Worm (Caenorhabditis elegans) whole organism, mixed stage, embryonic: ENCODE measurements around the gene srz-70.
A peak's percentile ranks its signal among the peaks of the same experiment; 100 is the strongest.

Experiments
- M03D4.4 ChIP-seq: sonication (generic microtip); optimal IDR thresholded peaks from 2 replicates; lab custom pipeline; 2017; ENCODE audit warnings: mild to moderate bottlenecking, missing genetic modification characterization, missing compliant biosample characterization
- bed-3 ChIP-seq: fragments of 200-800 bp; sonication (Bioruptor generic); optimal IDR thresholded peaks from 3 replicates; lab custom pipeline; 2018; ENCODE audit warnings: mild to moderate bottlenecking, missing genetic modification characterization, moderate library complexity, missing compliant biosample characterization
- blmp-1 ChIP-seq: fragments of 150-350 bp; optimal IDR thresholded peaks from 2 replicates; lab custom pipeline; 2014; ENCODE audit warnings: missing biosample characterization, missing genetic modification characterization
- ceh-39 ChIP-seq: fragments of 150-350 bp; optimal IDR thresholded peaks from 2 replicates; lab custom pipeline; 2014; ENCODE audit warnings: missing biosample characterization, missing genetic modification characterization
- ceh-43 ChIP-seq: fragments of 200-800 bp; sonication (Bioruptor generic); optimal IDR thresholded peaks from 2 replicates; lab custom pipeline; 2018; ENCODE audit warnings: mild to moderate bottlenecking, missing genetic modification characterization, moderate library complexity, missing compliant biosample characterization
- ceh-83 ChIP-seq: fragments of 200-800 bp; sonication (Bioruptor generic); optimal IDR thresholded peaks from 2 replicates; lab custom pipeline; 2018; ENCODE audit warnings: mild to moderate bottlenecking, missing genetic modification characterization, missing compliant biosample characterization
- ces-1 ChIP-seq: fragments of 150-350 bp; optimal IDR thresholded peaks from 2 replicates; lab custom pipeline; 2014; ENCODE audit warnings: missing biosample characterization, missing genetic modification reagents, missing genetic modification characterization
- cnd-1 ChIP-seq: fragments of 200-800 bp; sonication (Bioruptor generic); optimal IDR thresholded peaks from 2 replicates; lab custom pipeline; 2018; ENCODE audit warnings: mild to moderate bottlenecking, missing genetic modification characterization, missing compliant biosample characterization
- drap-1 ChIP-seq: fragments of 200-800 bp; sonication (Bioruptor generic); optimal IDR thresholded peaks from 3 replicates; lab custom pipeline; 2018; ENCODE audit warnings: mild to moderate bottlenecking, missing genetic modification characterization, missing compliant biosample characterization
- elt-1 ChIP-seq: sonication (generic microtip); optimal IDR thresholded peaks from 2 replicates; lab custom pipeline; 2017; ENCODE audit warnings: missing genetic modification characterization, mild to moderate bottlenecking, missing compliant biosample characterization, antibody characterized with exemption, moderate library complexity, borderline replicate concordance; ENCODE audit not compliant: insufficient read depth
- elt-3 ChIP-seq: fragments of 150-350 bp; optimal IDR thresholded peaks from 2 replicates; lab custom pipeline; 2014; ENCODE audit warnings: missing biosample characterization, missing genetic modification characterization
- flh-1 ChIP-seq: fragments of 200-800 bp; sonication (Bioruptor generic); optimal IDR thresholded peaks from 2 replicates; lab custom pipeline; 2018; ENCODE audit warnings: mild to moderate bottlenecking, missing genetic modification characterization, moderate library complexity, missing compliant biosample characterization
- ham-2 ChIP-seq: fragments of 200-800 bp; sonication (Bioruptor generic); optimal IDR thresholded peaks from 2 replicates; lab custom pipeline; 2018; ENCODE audit warnings: mild to moderate bottlenecking, missing genetic modification characterization, missing compliant biosample characterization
- hlh-1 ChIP-seq: fragments of 150-350 bp; optimal IDR thresholded peaks from 2 replicates; lab custom pipeline; 2014; ENCODE audit warnings: missing biosample characterization, missing genetic modification reagents, missing genetic modification characterization
- lin-13 ChIP-seq: fragments of 150-350 bp; optimal IDR thresholded peaks from 2 replicates; lab custom pipeline; 2014; ENCODE audit warnings: missing biosample characterization, missing genetic modification characterization
- lin-32 ChIP-seq: fragments of 200-800 bp; sonication (Bioruptor generic); optimal IDR thresholded peaks from 2 replicates; lab custom pipeline; 2018; ENCODE audit warnings: mild to moderate bottlenecking, missing genetic modification characterization, missing compliant biosample characterization
- lsy-2 ChIP-seq: fragments of 150-350 bp; optimal IDR thresholded peaks from 2 replicates; lab custom pipeline; 2014; ENCODE audit warnings: missing biosample characterization, missing genetic modification characterization
- mab-5 ChIP-seq: fragments of 150-350 bp; optimal IDR thresholded peaks from 2 replicates; lab custom pipeline; 2014; ENCODE audit warnings: missing biosample characterization, missing genetic modification characterization
- mep-1 ChIP-seq: fragments of 150-350 bp; optimal IDR thresholded peaks from 2 replicates; lab custom pipeline; 2017; ENCODE audit warnings: missing biosample characterization, missing genetic modification reagents, missing genetic modification characterization, inconsistent platforms
- mls-2 ChIP-seq: sonication (generic microtip); optimal IDR thresholded peaks from 2 replicates; lab custom pipeline; 2016; ENCODE audit warnings: mild to moderate bottlenecking, missing genetic modification characterization, moderate library complexity, missing compliant biosample characterization
- nhr-12 ChIP-seq: fragments of 150-350 bp; optimal IDR thresholded peaks from 2 replicates; lab custom pipeline; 2014; ENCODE audit warnings: missing biosample characterization, missing genetic modification characterization
- nhr-2 ChIP-seq: fragments of 150-350 bp; optimal IDR thresholded peaks from 2 replicates; lab custom pipeline; 2014; ENCODE audit warnings: missing biosample characterization, missing genetic modification characterization
- nhr-237 ChIP-seq: fragments of 150-350 bp; optimal IDR thresholded peaks from 2 replicates; lab custom pipeline; 2014; ENCODE audit warnings: missing biosample characterization, missing genetic modification characterization
- nhr-28 ChIP-seq: fragments of 150-350 bp; optimal IDR thresholded peaks from 2 replicates; lab custom pipeline; 2014; ENCODE audit warnings: missing biosample characterization, missing genetic modification characterization
- nhr-76 ChIP-seq: sonication (generic microtip); optimal IDR thresholded peaks from 2 replicates; lab custom pipeline; 2017; ENCODE audit warnings: missing biosample characterization, missing genetic modification characterization
- pha-4 ChIP-seq: fragments of 150-350 bp; optimal IDR thresholded peaks from 2 replicates; lab custom pipeline; 2018; ENCODE audit warnings: missing biosample characterization, missing genetic modification reagents, missing genetic modification characterization
- snpc-4 ChIP-seq: fragments of 150-350 bp; optimal IDR thresholded peaks from 2 replicates; lab custom pipeline; 2014; ENCODE audit warnings: missing biosample characterization, missing genetic modification characterization
- sptf-1 ChIP-seq: sonication (generic microtip); optimal IDR thresholded peaks from 2 replicates; lab custom pipeline; 2017; ENCODE audit warnings: mild to moderate bottlenecking, missing genetic modification characterization, moderate library complexity, missing compliant biosample characterization
- tbx-8 ChIP-seq: fragments of 200-800 bp; sonication (Bioruptor generic); optimal IDR thresholded peaks from 2 replicates; lab custom pipeline; 2018; ENCODE audit warnings: mild to moderate bottlenecking, missing genetic modification characterization, moderate library complexity, missing compliant biosample characterization
- unc-120 ChIP-seq: sonication (generic microtip); optimal IDR thresholded peaks from 2 replicates; lab custom pipeline; 2017; ENCODE audit warnings: missing genetic modification characterization, missing compliant biosample characterization; ENCODE audit not compliant: poor library complexity, severe bottlenecking
- unc-39 ChIP-seq: fragments of 150-350 bp; optimal IDR thresholded peaks from 2 replicates; lab custom pipeline; 2014; ENCODE audit warnings: missing biosample characterization, missing genetic modification characterization
- unc-62 ChIP-seq: fragments of 150-350 bp; optimal IDR thresholded peaks from 2 replicates; lab custom pipeline; 2014; ENCODE audit warnings: missing biosample characterization, missing genetic modification reagents, missing genetic modification characterization
- zip-8 ChIP-seq: fragments of 150-350 bp; optimal IDR thresholded peaks from 2 replicates; lab custom pipeline; 2014; ENCODE audit warnings: missing biosample characterization, missing genetic modification characterization
- ztf-11 ChIP-seq: fragments of 150-350 bp; optimal IDR thresholded peaks from 2 replicates; lab custom pipeline; 2014; ENCODE audit warnings: missing biosample characterization, missing genetic modification characterization

Gene srz-70

DNA sequence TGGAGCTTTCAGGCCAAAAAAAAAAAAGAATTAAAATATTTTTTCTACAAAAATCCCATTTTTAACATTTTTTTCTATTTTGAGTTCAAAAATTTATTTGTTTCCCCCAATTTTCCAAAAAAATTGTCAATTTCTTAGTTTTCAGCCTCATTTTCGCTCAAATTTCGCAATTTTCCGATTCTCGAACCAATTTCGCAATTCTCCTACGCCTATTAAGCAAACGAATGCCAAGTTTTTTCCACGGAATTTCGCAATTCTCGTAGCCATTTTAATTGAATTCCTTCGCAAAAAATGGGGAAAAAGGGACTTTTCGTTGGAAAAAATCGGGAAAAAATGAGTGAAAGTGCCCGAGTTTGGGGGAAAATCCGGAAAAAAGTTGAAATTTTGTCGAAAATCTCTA, 41.6 kb upstream of the srz-70 start:
- no peak for TF ChIP-seq blmp-1 (tag; lab: Kevin White, UChicago)
- TF ChIP-seq ham-2 (GFP tag; lab: Kevin White, UChicago), result no peak
- TF ChIP-seq ceh-39 (tag; lab: Kevin White, UChicago), result no peak
- no peak for TF ChIP-seq ceh-43 (GFP tag; lab: Kevin White, UChicago)
- TF ChIP-seq snpc-4 (tag; lab: Kevin White, UChicago), result no peak
- TF ChIP-seq ces-1, result no peak
- TF ChIP-seq lsy-2 (tag; lab: Kevin White, UChicago), result no peak
- no peak for TF ChIP-seq lin-13 (tag; lab: Kevin White, UChicago)

DNA sequence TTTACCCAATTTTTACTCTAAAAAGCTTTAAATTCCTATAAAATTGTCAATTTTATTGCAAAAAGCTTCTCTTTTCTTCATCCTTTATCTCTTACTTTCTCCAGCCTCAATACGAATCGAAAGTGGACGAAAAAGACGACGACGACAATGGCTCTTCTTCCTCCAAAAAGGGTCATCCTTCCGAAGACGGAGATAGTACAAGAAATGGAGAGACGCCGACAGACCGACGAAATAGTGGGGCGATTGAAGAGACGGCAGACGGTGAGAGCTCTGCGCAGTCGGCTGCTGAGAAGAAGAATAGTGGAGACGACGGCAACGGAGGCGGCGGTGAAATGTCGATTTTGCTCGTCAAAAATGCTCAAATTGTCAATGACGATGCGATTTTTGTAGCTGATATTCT, 40.5 kb upstream of the srz-70 start:
- peak; percentile 52 for TF ChIP-seq ces-1
- TF ChIP-seq pha-4 (tag; lab: Kevin White, UChicago), result peak; percentile 34
- TF ChIP-seq blmp-1 (tag; lab: Kevin White, UChicago), result peak; percentile 59
- TF ChIP-seq unc-120 (tag; lab: Kevin White, UChicago), result peak; percentile 39
- no peak for TF ChIP-seq bed-3 (GFP tag; lab: Kevin White, UChicago)
- no peak for TF ChIP-seq nhr-237 (tag; lab: Kevin White, UChicago)
- no peak for TF ChIP-seq mep-1 (tag; lab: Kevin White, UChicago)

DNA sequence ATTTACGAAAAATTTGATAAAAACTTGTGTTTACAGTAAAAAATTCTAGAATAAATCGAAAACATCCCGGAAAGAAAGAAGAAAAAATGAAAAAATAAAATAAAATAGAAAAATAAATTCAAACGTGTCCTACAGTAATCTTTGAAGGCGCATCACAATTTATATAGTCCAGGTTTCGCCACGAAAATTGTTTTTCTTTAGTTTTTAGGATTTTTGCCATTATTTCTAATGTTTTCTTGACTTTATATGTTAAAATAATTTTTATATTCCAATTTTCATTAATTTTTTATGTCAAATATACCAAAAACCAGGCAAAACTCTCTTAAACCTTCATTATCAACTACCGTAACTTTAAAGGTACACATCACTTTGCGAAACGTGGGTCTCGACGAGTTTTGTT, 38.8 kb upstream of the srz-70 start:
- no peak for TF ChIP-seq ztf-11
- TF ChIP-seq zip-8 (tag; lab: Kevin White, UChicago), result no peak
- no peak for TF ChIP-seq lin-13 (tag; lab: Kevin White, UChicago)
- no peak for TF ChIP-seq cnd-1 (tag; lab: Kevin White, UChicago)
- no peak for TF ChIP-seq drap-1 (GFP tag; lab: Kevin White, UChicago)
- TF ChIP-seq ham-2 (GFP tag; lab: Kevin White, UChicago), result no peak
- TF ChIP-seq ceh-83 (GFP tag; lab: Kevin White, UChicago), result no peak
- TF ChIP-seq lsy-2 (tag; lab: Kevin White, UChicago), result no peak
- TF ChIP-seq tbx-8 (GFP tag; lab: Kevin White, UChicago), result no peak

DNA sequence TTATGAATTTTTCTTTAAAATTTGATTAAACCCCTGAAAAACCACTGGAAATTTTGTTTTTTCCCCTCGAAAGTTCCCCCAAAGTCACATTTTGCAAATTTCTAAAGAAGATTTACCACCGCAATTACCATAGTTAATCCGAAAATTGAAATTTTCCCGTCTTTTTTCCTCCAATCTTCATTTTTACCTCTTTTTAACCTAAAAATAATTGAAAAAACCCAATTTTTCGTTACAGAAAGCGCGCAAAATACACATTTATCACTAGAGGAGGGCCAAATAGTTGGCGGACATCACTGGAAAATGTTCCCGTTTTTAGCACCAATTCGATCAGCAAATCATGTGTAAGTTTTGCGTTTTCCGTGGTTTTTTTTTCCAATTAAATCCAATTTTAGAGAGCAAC, 37.8 kb upstream of the srz-70 start, which contains the start of gene unc-33:
unc-33 (plus strand) TSS at position 301 of the 400 bp plus-strand sequence.
- TF ChIP-seq ceh-83 (GFP tag; lab: Kevin White, UChicago), result no peak
- TF ChIP-seq mls-2, result no peak
- no peak for TF ChIP-seq ces-1
- no peak for TF ChIP-seq bed-3 (GFP tag; lab: Kevin White, UChicago)
- no peak for TF ChIP-seq ham-2 (GFP tag; lab: Kevin White, UChicago)
- TF ChIP-seq ceh-43 (GFP tag; lab: Kevin White, UChicago), result no peak
- TF ChIP-seq flh-1 (GFP tag; lab: Kevin White, UChicago), result no peak
- no peak for TF ChIP-seq lin-13 (tag; lab: Kevin White, UChicago)
- TF ChIP-seq mep-1 (tag; lab: Kevin White, UChicago), result no peak
- TF ChIP-seq elt-1 (tag; lab: Kevin White, UChicago), result no peak

DNA sequence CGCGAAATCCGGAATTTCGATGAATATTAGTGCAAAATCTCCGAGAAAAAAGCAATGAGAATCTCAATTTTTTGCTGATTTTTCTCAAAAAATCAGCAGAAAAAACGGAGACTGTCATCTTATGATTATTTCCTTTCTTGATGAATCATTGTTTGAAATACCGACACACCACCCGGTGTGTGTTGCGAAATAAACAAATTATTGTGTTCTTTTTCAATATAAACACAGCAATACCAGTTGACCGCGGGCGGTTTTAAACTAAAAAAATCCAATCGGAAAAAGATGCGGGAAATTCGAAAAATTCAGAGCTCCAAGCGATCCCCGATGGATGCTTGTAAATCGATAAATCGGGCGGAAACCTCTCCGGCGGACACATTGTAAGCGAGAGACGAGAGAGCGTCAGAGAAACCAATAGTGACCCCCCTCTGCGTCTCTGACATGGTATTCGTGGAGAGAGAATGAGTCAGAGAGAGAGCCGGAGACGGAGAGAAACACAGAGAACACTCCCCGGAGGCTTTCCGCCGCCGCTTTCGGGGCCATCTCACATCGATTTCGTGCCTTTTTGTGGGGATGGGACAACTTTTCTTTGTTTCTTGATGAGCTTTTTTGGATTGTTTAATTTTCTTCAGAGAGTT, 36.7 kb upstream of the srz-70 start:
- TF ChIP-seq pha-4 (tag; lab: Kevin White, UChicago) (peak; percentile 72), elt-3 (tag; lab: Kevin White, UChicago) (no peak), nhr-76 (no peak), mep-1 (tag; lab: Kevin White, UChicago) (peak; percentile 64), lsy-2 (tag; lab: Kevin White, UChicago) (no peak), blmp-1 (tag; lab: Kevin White, UChicago) (no peak), nhr-2 (tag; lab: Kevin White, UChicago) (peak; percentile 5), ham-2 (GFP tag; lab: Kevin White, UChicago) (peak; percentile 81), drap-1 (GFP tag; lab: Kevin White, UChicago) (peak; percentile 19), elt-1 (tag; lab: Kevin White, UChicago) (no peak), nhr-237 (tag; lab: Kevin White, UChicago) (peak; percentile 14), nhr-12 (tag; lab: Kevin White, UChicago) (no peak), bed-3 (GFP tag; lab: Kevin White, UChicago) (no peak), unc-39 (no peak), flh-1 (GFP tag; lab: Kevin White, UChicago) (no peak), hlh-1 (tag; lab: Kevin White, UChicago) (peak; percentile 11), unc-62 (GFP tag; lab: Kevin White, UChicago) (peak; percentile 8), mab-5 (tag; lab: Kevin White, UChicago) (no peak), zip-8 (tag; lab: Kevin White, UChicago) (no peak), M03D4.4 (no peak), ztf-11 (no peak), ceh-39 (tag; lab: Kevin White, UChicago) (peak; percentile 73), tbx-8 (GFP tag; lab: Kevin White, UChicago) (no peak), sptf-1 (tag; lab: Kevin White, UChicago) (no peak), lin-32 (GFP tag; lab: Kevin White, UChicago) (no peak), ces-1 (peak; percentile 59), unc-120 (tag; lab: Kevin White, UChicago) (peak; percentile 49), nhr-28 (tag; lab: Kevin White, UChicago) (no peak), cnd-1 (tag; lab: Kevin White, UChicago) (no peak)
- TF ChIP-seq, all 35 proteins: peak for 11
